Worm (Caenorhabditis elegans) whole organism, L4 larva: ENCODE measurements around the gene srw-60.

Experiments used
- aly-2 ChIP-seq: sonication (generic microtip); optimal IDR thresholded peaks from 2 replicates; lab custom pipeline; 2018; ENCODE audit warnings: missing biosample characterization, missing genetic modification characterization
- arid-1 ChIP-seq: fragments of 200-800 bp; sonication (Bioruptor generic); conservative IDR thresholded peaks from 2 replicates; pipeline ENCODE4 v1.3.6; 2022; ENCODE audit warnings: missing genetic modification reagents, missing genetic modification characterization, missing compliant biosample characterization
- ceh-44 ChIP-seq: fragments of 200-800 bp; sonication (Bioruptor generic); IDR thresholded peaks from 2 replicates; pipeline ENCODE4 v1.3.6; 2022; ENCODE audit warnings: missing genetic modification reagents, missing genetic modification characterization, missing compliant biosample characterization
- daf-16 ChIP-seq, 3 experiments: sonication (generic microtip); optimal IDR thresholded peaks; 2 replicates each; lab custom pipeline; 2016 to 2017; ENCODE audit warnings: missing genetic modification characterization in 3 of 3, missing genetic modification reagents in 3 of 3, mild to moderate bottlenecking in 2 of 3, missing compliant biosample characterization in 2 of 3, missing biosample characterization in 1 of 3, moderate library complexity in 1 of 3
- dmd-9 ChIP-seq: fragments of 200-800 bp; sonication (Bioruptor generic); IDR thresholded peaks from 2 replicates; pipeline ENCODE4 v1.3.6; 2022; ENCODE audit warnings: missing genetic modification reagents, missing genetic modification characterization, missing compliant biosample characterization
- hlh-11 ChIP-seq: fragments of 200-800 bp; sonication (Bioruptor generic); optimal IDR thresholded peaks from 2 replicates; lab custom pipeline; 2018; ENCODE audit warnings: mild to moderate bottlenecking, missing genetic modification characterization, missing compliant biosample characterization
- jun-1 ChIP-seq: fragments of 150-350 bp; optimal IDR thresholded peaks from 2 replicates; lab custom pipeline; 2014; ENCODE audit warnings: missing biosample characterization, missing genetic modification reagents, missing genetic modification characterization
- mdl-1 ChIP-seq, 2 experiments: fragments of 150-350 bp in 1 of 2; sonication (generic microtip) in 1 of 2; optimal IDR thresholded peaks; 2 replicates each; lab custom pipeline; 2014 to 2017; ENCODE audit warnings: missing biosample characterization in 2 of 2, missing genetic modification characterization in 2 of 2
- nhr-11 ChIP-seq: fragments of 150-350 bp; optimal IDR thresholded peaks from 2 replicates; lab custom pipeline; 2014; ENCODE audit warnings: missing biosample characterization, missing genetic modification characterization
- nhr-28 ChIP-seq: fragments of 150-350 bp; optimal IDR thresholded peaks from 2 replicates; lab custom pipeline; 2014; ENCODE audit warnings: missing biosample characterization, missing genetic modification characterization
- nhr-76 ChIP-seq: fragments of 150-350 bp; optimal IDR thresholded peaks from 2 replicates; lab custom pipeline; 2014; ENCODE audit warnings: missing biosample characterization, missing genetic modification characterization
- pha-4 ChIP-seq, 2 experiments: fragments of 150-350 bp in 1 of 2; fragments of 200-800 bp in 1 of 2; sonication (Bioruptor generic) in 1 of 2; IDR thresholded peaks in 1 of 2; optimal IDR thresholded peaks in 1 of 2; 2 replicates each; pipeline versions ENCODE4 v1.3.6 to Lab custom; 2014 to 2022; ENCODE audit warnings: missing genetic modification characterization in 2 of 2, missing genetic modification reagents in 2 of 2, missing biosample characterization in 1 of 2, missing compliant biosample characterization in 1 of 2
- skn-1 ChIP-seq: fragments of 150-350 bp; optimal IDR thresholded peaks from 2 replicates; lab custom pipeline; 2014; ENCODE audit warnings: missing biosample characterization, missing genetic modification characterization
- zag-1 ChIP-seq: fragments of 150-350 bp; optimal IDR thresholded peaks from 2 replicates; lab custom pipeline; 2014; ENCODE audit warnings: missing biosample characterization, missing genetic modification characterization

DNA sequence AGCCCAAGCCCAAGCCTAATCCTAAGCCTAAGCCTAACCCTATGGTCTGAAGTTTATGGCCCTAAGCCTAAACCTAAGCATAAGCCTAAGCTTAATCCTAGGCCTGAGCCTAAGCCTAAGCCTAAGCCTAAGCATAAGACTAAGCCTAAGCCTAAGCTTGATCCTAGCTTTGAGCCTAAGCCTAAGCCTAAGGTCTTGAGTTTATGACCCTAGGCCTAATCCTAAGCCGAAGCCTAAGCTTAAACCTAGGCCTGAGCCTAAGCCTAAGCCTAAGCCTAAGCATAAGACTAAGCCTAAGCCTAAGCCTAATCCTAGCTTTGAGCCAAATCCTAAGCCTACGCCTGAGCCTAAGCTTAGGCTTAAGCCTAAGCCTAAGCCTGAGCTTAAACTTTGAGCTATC lies 20.7 kb downstream of the srw-60 start:
- TF ChIP-seq pha-4 (GFP tag; IDR thresholded peaks at IDR 0.05; lab: Robert Waterston, UW) (no peak), pha-4 (tag; optimal IDR thresholded peaks at IDR 0.05; lab: Kevin White, UChicago) (no peak), nhr-76 (tag; lab: Kevin White, UChicago) (no peak), ceh-44 (GFP tag; lab: Robert Waterston, UW) (no peak), nhr-28 (tag; lab: Kevin White, UChicago) (no peak), nhr-11 (no peak), jun-1 (tag; lab: Kevin White, UChicago) (no peak), zag-1 (tag; lab: Kevin White, UChicago) (no peak), mdl-1 (tag; optimal IDR thresholded peaks at IDR 0.05; lab: Kevin White, UChicago) (no peak), dmd-9 (GFP tag; lab: Robert Waterston, UW) (no peak), daf-16 (GFP tag; optimal IDR thresholded peaks at IDR 0.05; lab: Kevin White, UChicago) (no peak), daf-16 (tag; optimal IDR thresholded peaks at IDR 0.05; lab: Kevin White, UChicago) (no peak), skn-1 (tag; lab: Kevin White, UChicago) (no peak), arid-1 (GFP tag; lab: Robert Waterston, UW) (no peak), hlh-11 (tag; lab: Kevin White, UChicago) (no peak), aly-2 (no peak)
